Worm (Caenorhabditis elegans): Measurements from ENCODE around the gene K05D4.9.

- TF ChIP-seq dao-5 (tag; optimal IDR thresholded peaks at IDR 0.05) (no peak), him-1 (tag; optimal IDR thresholded peaks at IDR 0.05) (no peak)
Observed at ce11 chrV:16175757-16176156, 4.1 kb upstream of the K05D4.9 start, which contains the start of gene cyp-33D1.

Data from whole organism, L4/young adult.